Worm (Caenorhabditis elegans): ENCODE results near the gene C16C8.11.

Gene C16C8.11

DNA sequence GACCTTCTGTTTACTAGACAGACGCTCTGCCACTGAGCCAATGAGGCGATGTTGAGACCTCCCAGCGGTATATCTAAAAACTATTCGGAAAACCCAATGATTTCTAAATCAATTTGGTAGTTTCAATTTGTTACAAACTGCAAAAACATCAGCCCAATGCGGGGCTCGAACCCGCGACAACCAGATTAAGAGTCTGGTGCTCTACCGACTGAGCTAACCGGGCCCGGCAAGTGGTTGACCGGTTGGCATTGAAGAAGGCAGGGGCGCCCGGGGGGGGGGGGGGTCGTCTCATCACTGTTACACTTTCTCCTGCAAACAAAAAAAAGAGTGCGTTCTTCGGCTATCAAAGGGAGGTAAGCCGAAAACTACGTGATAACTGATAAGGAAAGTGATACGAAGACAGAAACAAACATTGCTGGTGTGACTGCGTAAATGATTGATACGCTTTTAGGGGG is 14.2 kb upstream of the C16C8.11 start (continued):
- TF ChIP-seq mab-9 (GFP tag; IDR thresholded peaks at IDR 0.05), result no peak
- TF ChIP-seq lin-14 (GFP tag; optimal IDR thresholded peaks at IDR 0.05), result peak; percentile 60
- 0 out of 2 replicates have a peak, but pooled peaks have one; percentile 6 for TF ChIP-seq grh-1 (GFP tag; IDR thresholded peaks at IDR 0.05)
- peak in 1 of 3 experiments; percentile 3 for TF ChIP-seq ceh-82 (tag; optimal IDR thresholded peaks at IDR 0.05)
- no peak for TF ChIP-seq ceh-88 (GFP tag; IDR thresholded peaks at IDR 0.05)
- TF ChIP-seq mdl-1 (tag; optimal IDR thresholded peaks at IDR 0.05), result no peak
- peak; percentile 10 for TF ChIP-seq sup-37 (GFP tag; optimal IDR thresholded peaks at IDR 0.05)
- peak; percentile 22 for TF ChIP-seq tbx-2 (tag; optimal IDR thresholded peaks at IDR 0.05)
- peak; percentile 39 for TF ChIP-seq nhr-20 (tag; optimal IDR thresholded peaks at IDR 0.05)
- no peak for TF ChIP-seq mef-2 (tag; optimal IDR thresholded peaks at IDR 0.05)
- no peak for TF ChIP-seq nhr-12 (tag; optimal IDR thresholded peaks at IDR 0.05)
- peak in 3 of 6 experiments; percentile 45 to 62 (median 46) for TF ChIP-seq elt-3 (tag; optimal IDR thresholded peaks at IDR 0.05)
- TF ChIP-seq mep-1 (tag; optimal IDR thresholded peaks at IDR 0.05), result peak; percentile 16
- no peak for TF ChIP-seq irx-1 (tag; optimal IDR thresholded peaks at IDR 0.05)
- peak; percentile 62 for TF ChIP-seq tlp-1 (tag; optimal IDR thresholded peaks at IDR 0.05)
- peak; percentile 43 for TF ChIP-seq pqm-1 (tag; optimal IDR thresholded peaks at IDR 0.05)
- TF ChIP-seq nhr-19 (GFP tag; conservative IDR thresholded peaks at IDR 0.05), result peak; percentile 64

DNA sequence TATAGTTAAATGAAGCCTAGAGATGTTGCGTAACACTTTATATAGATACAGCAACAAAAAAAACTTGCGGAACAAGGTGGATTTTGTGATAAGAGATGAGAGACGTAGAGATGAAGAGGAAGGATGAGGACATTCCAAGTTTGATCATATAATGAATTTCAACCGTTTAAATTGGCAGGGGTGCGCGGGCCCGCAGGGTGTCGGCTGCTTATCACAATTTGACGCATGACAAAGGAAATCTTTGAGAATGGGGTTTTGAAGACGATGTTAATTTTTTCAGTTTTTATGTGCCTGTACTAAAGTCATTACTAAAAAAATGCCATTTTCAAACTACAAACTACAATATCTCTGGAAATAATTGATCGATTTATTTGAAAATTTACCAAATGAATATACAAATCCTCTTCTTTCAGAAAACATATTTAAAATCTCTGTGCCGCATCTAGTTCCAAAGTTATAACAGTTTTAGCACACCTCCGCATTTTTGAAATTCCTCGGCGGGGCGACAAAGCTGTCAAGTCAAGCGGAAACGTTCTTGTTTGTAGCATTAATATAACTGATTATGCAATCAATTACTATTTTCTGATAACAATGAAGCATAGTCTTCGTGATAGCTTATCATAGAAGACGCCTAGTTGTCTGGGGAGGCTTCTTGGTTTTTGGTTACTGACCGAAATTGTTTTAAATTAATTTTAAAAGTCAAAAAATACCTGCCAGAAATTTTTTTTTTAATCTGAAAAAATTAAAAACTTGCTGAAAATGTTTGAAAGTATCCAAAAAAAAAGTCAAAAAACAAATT is 13.5 kb upstream of the C16C8.11 start:
- TF ChIP-seq unc-86 (tag; optimal IDR thresholded peaks at IDR 0.05), result no peak
- no peak for TF ChIP-seq ceh-90 (tag; optimal IDR thresholded peaks at IDR 0.05)
- TF ChIP-seq mep-1 (tag; optimal IDR thresholded peaks at IDR 0.05), result no peak
- TF ChIP-seq isw-1 (GFP tag; IDR thresholded peaks at IDR 0.05), result no peak
- peak; percentile 57 for TF ChIP-seq tlp-1 (tag; optimal IDR thresholded peaks at IDR 0.05)
- no peak for TF ChIP-seq blmp-1 (tag; optimal IDR thresholded peaks at IDR 0.05)
- TF ChIP-seq dpl-1 (GFP tag; optimal IDR thresholded peaks at IDR 0.05), result no peak
- TF ChIP-seq snpc-4 (tag; optimal IDR thresholded peaks at IDR 0.05), result peak; percentile 59
- TF ChIP-seq elt-2 (tag; optimal IDR thresholded peaks at IDR 0.05), result peak; percentile 86
- no peak for TF ChIP-seq mab-9 (GFP tag; IDR thresholded peaks at IDR 0.05)
- TF ChIP-seq nhr-71 (tag; optimal IDR thresholded peaks at IDR 0.05), result no peak
- TF ChIP-seq ceh-88 (GFP tag; IDR thresholded peaks at IDR 0.05), result no peak
- no peak for TF ChIP-seq sox-4 (tag; optimal IDR thresholded peaks at IDR 0.05)
- no peak for TF ChIP-seq nhr-11 (tag; optimal IDR thresholded peaks at IDR 0.05)
- TF ChIP-seq lin-39 (tag; optimal IDR thresholded peaks at IDR 0.05), result no peak
- TF ChIP-seq lin-15B (tag; optimal IDR thresholded peaks at IDR 0.05), result no peak
- no peak for TF ChIP-seq C16A3.4 (tag; optimal IDR thresholded peaks at IDR 0.05)
- no peak for TF ChIP-seq snu-23 (GFP tag; optimal IDR thresholded peaks at IDR 0.05)
- no peak for TF ChIP-seq mef-2 (tag; optimal IDR thresholded peaks at IDR 0.05)
- no peak for TF ChIP-seq lin-14 (GFP tag; optimal IDR thresholded peaks at IDR 0.05)
- TF ChIP-seq swsn-7 (tag; optimal IDR thresholded peaks at IDR 0.05), result no peak
- no peak for TF ChIP-seq ets-5 (GFP tag; IDR thresholded peaks at IDR 0.05)
- TF ChIP-seq hlh-17 (GFP tag; optimal IDR thresholded peaks at IDR 0.05; ENCODE audit: borderline replicate concordance), result no peak
- no peak for TF ChIP-seq fos-1 (tag; optimal IDR thresholded peaks at IDR 0.05)
- TF ChIP-seq unc-130 (tag; optimal IDR thresholded peaks at IDR 0.05), result no peak
- no peak for TF ChIP-seq zip-4 (GFP tag; optimal IDR thresholded peaks at IDR 0.05)

DNA sequence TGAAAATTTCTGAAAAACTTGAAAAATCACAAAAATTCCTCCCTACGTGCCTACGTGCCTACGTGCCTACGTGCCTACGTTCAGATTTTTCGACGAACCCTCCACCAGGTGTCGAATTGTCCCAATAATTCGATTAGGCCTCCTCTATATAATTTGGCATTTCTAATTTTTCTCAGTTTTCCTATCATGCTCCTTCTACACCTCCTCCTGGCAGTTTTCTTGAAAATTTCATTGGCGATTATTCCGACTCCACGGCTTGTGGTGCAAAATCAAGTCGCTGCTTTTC is 12.9 kb upstream of the C16C8.11 start, which contains the start of gene C16C8.17:
Gene C16C8.17, plus strand, starts transcription at position 187 of the 286 bp plus-strand sequence.
- no peak for TF ChIP-seq nhr-11 (tag; optimal IDR thresholded peaks at IDR 0.05)
- TF ChIP-seq irx-1 (tag; optimal IDR thresholded peaks at IDR 0.05), result no peak

Measured in whole organism, L1 larva.